Fruit fly (Drosophila melanogaster) whole organism, embryonic: ENCODE data around the gene RabX6.
A peak's percentile ranks its signal among the peaks of the same experiment; 100 is the strongest.

Experiments
- Atf6 ChIP-seq: fragments of 200-800 bp; sonication (Bioruptor generic); IDR thresholded peaks from 2 replicates; pipeline ENCODE4 v1.3.6; 2022; ENCODE audit warnings: missing biosample characterization, missing genetic modification characterization
- CG10959 ChIP-seq: fragments of 200-800 bp; sonication (Bioruptor generic); IDR thresholded peaks from 2 replicates; pipeline ENCODE4 v1.3.6; 2022; ENCODE audit warnings: missing biosample characterization, missing genetic modification characterization
- CG11085 ChIP-seq: fragments of 200-800 bp; sonication (Bioruptor generic); IDR thresholded peaks from 2 replicates; pipeline ENCODE4 v1.3.6; 2022; ENCODE audit warnings: missing biosample characterization, missing genetic modification characterization
- CG11093 ChIP-seq: fragments of 200-800 bp; sonication (Bioruptor generic); IDR thresholded peaks from 3 replicates; pipeline ENCODE4 v1.3.6; 2022; ENCODE audit warnings: missing biosample characterization, missing genetic modification characterization
- CG12659 ChIP-seq: fragments of 200-800 bp; sonication (Bioruptor generic); optimal IDR thresholded peaks from 3 replicates; lab custom pipeline; 2017; ENCODE audit warnings: mild to moderate bottlenecking, missing biosample characterization, missing genetic modification reagents, missing genetic modification characterization
- CG13123 ChIP-seq: fragments of 200-800 bp; sonication (Bioruptor generic); optimal IDR thresholded peaks from 2 replicates; lab custom pipeline; 2016; ENCODE audit warnings: missing biosample characterization, missing genetic modification characterization
- CG13894 ChIP-seq: fragments of 200-800 bp; sonication (Bioruptor generic); optimal IDR thresholded peaks from 3 replicates; lab custom pipeline; 2018; ENCODE audit warnings: missing biosample characterization, mild to moderate bottlenecking, missing genetic modification characterization, moderate library complexity
- CG14710 ChIP-seq: fragments of 200-800 bp; sonication (Bioruptor generic); optimal IDR thresholded peaks from 3 replicates; lab custom pipeline; 2019; ENCODE audit warnings: missing biosample characterization, mild to moderate bottlenecking, missing genetic modification characterization, moderate library complexity
- CG18764 ChIP-seq: fragments of 200-800 bp; sonication (Bioruptor generic); optimal IDR thresholded peaks from 3 replicates; lab custom pipeline; 2016; ENCODE audit warnings: missing biosample characterization, missing genetic modification characterization
- CG2199 ChIP-seq: fragments of 200-800 bp; sonication (Bioruptor generic); IDR thresholded peaks from 3 replicates; pipeline ENCODE4 v1.3.6; 2022; ENCODE audit warnings: missing biosample characterization, missing genetic modification characterization
- CG2712 ChIP-seq: fragments of 200-800 bp; optimal IDR thresholded peaks from 3 replicates; lab custom pipeline; 2019; ENCODE audit warnings: missing biosample characterization, mild to moderate bottlenecking, missing genetic modification characterization, moderate library complexity
- CG2875 ChIP-seq: fragments of 200-800 bp; sonication (Bioruptor generic); optimal IDR thresholded peaks from 2 replicates; lab custom pipeline; 2017; ENCODE audit warnings: missing biosample characterization, mild to moderate bottlenecking, missing genetic modification characterization, missing genetic modification reagents
- CG2889 ChIP-seq: fragments of 200-800 bp; sonication (Bioruptor generic); IDR thresholded peaks from 3 replicates; pipeline ENCODE4 v1.3.6; 2022; ENCODE audit warnings: missing biosample characterization, missing genetic modification characterization
- CG3281 ChIP-seq: fragments of 200-800 bp; sonication (Bioruptor generic); optimal IDR thresholded peaks from 3 replicates; lab custom pipeline; 2017; ENCODE audit warnings: missing biosample characterization, mild to moderate bottlenecking, missing genetic modification characterization
- CG3847 ChIP-seq: fragments of 200-800 bp; sonication (Bioruptor generic); IDR thresholded peaks from 2 replicates; pipeline ENCODE4 v1.3.6; 2022; ENCODE audit warnings: missing biosample characterization, missing genetic modification characterization
- CG4404 ChIP-seq: fragments of 200-800 bp; sonication (Bioruptor generic); IDR thresholded peaks from 2 replicates; pipeline ENCODE4 v1.3.6; 2022; ENCODE audit warnings: missing biosample characterization, missing genetic modification characterization
- CG5180 ChIP-seq: fragments of 200-800 bp; sonication (Bioruptor generic); optimal IDR thresholded peaks from 3 replicates; lab custom pipeline; 2017; ENCODE audit warnings: missing biosample characterization, missing genetic modification characterization, mild to moderate bottlenecking, moderate library complexity, missing genetic modification reagents
- CG6175 ChIP-seq: fragments of 200-800 bp; sonication (Bioruptor generic); IDR thresholded peaks from 3 replicates; pipeline ENCODE4 v1.3.6; 2022; ENCODE audit warnings: missing biosample characterization, missing genetic modification characterization
- CG8924 ChIP-seq: fragments of 200-800 bp; optimal IDR thresholded peaks from 3 replicates; lab custom pipeline; 2019; ENCODE audit warnings: missing biosample characterization, mild to moderate bottlenecking, missing genetic modification characterization, moderate library complexity
- CG9932 ChIP-seq: fragments of 200-800 bp; sonication (Bioruptor generic); IDR thresholded peaks from 2 replicates; pipeline ENCODE4 v1.3.6; 2022; ENCODE audit warnings: missing biosample characterization, missing genetic modification characterization
- Dp ChIP-seq: fragments of 200-800 bp; sonication (Bioruptor generic); optimal IDR thresholded peaks from 2 replicates; lab custom pipeline; 2018; ENCODE audit warnings: missing biosample characterization, mild to moderate bottlenecking, missing genetic modification characterization, moderate library complexity
- Fer1 ChIP-seq: fragments of 200-800 bp; sonication (Bioruptor generic); optimal IDR thresholded peaks from 2 replicates; lab custom pipeline; 2017; ENCODE audit warnings: missing biosample characterization, mild to moderate bottlenecking, missing genetic modification characterization
- Hey ChIP-seq: fragments of 200-800 bp; sonication (Bioruptor generic); optimal IDR thresholded peaks from 3 replicates; lab custom pipeline; 2018; ENCODE audit warnings: missing biosample characterization, mild to moderate bottlenecking, missing genetic modification characterization
- MESR4 ChIP-seq: fragments of 200-800 bp; sonication (Bioruptor generic); optimal IDR thresholded peaks from 2 replicates; lab custom pipeline; 2018; ENCODE audit warnings: missing biosample characterization, mild to moderate bottlenecking, missing genetic modification characterization, moderate library complexity
- Mad ChIP-seq: fragments of 200-800 bp; sonication (Bioruptor generic); optimal IDR thresholded peaks from 2 replicates; lab custom pipeline; 2016; ENCODE audit warnings: missing biosample characterization, missing genetic modification characterization
- NK7.1 ChIP-seq: fragments of 200-800 bp; sonication (Bioruptor generic); optimal IDR thresholded peaks from 3 replicates; lab custom pipeline; 2016; ENCODE audit warnings: missing biosample characterization, missing genetic modification characterization
- Oli ChIP-seq: fragments of 200-800 bp; sonication (Bioruptor generic); optimal IDR thresholded peaks from 2 replicates; lab custom pipeline; 2018; ENCODE audit warnings: missing biosample characterization, mild to moderate bottlenecking, missing genetic modification characterization, moderate library complexity
- Rfx ChIP-seq: fragments of 200-800 bp; sonication (Bioruptor generic); IDR thresholded peaks from 2 replicates; pipeline ENCODE4 v1.3.6; 2022; ENCODE audit warnings: missing biosample characterization, missing genetic modification characterization
- Side ChIP-seq: fragments of 200-800 bp; sonication (Bioruptor generic); optimal IDR thresholded peaks from 2 replicates; lab custom pipeline; 2016; ENCODE audit warnings: missing biosample characterization, missing genetic modification characterization
- Sin3A ChIP-seq: fragments of >200 bp; optimal IDR thresholded peaks from 2 replicates; lab custom pipeline; 2018
- ab ChIP-seq: fragments of 200-800 bp; sonication (Bioruptor generic); optimal IDR thresholded peaks from 2 replicates; lab custom pipeline; 2016; ENCODE audit warnings: missing biosample characterization, missing genetic modification characterization
- al ChIP-seq: fragments of 200-800 bp; sonication (Bioruptor generic); IDR thresholded peaks from 2 replicates; pipeline ENCODE4 v1.3.6; 2022; ENCODE audit warnings: missing biosample characterization, missing genetic modification characterization
- aop ChIP-seq: fragments of 200-800 bp; sonication (Bioruptor generic); IDR thresholded peaks from 2 replicates; pipeline ENCODE4 v1.3.6; 2022; ENCODE audit warnings: missing biosample characterization, missing genetic modification characterization
- cg ChIP-seq: fragments of 200-800 bp; sonication (Bioruptor generic); optimal IDR thresholded peaks from 3 replicates; lab custom pipeline; 2019; ENCODE audit warnings: missing biosample characterization, mild to moderate bottlenecking, missing genetic modification characterization, moderate library complexity
- chinmo ChIP-seq: fragments of 200-800 bp; sonication (Bioruptor generic); IDR thresholded peaks from 4 replicates; pipeline ENCODE4 v1.3.6; 2022; ENCODE audit warnings: missing biosample characterization, missing genetic modification characterization; ENCODE audit not compliant: partially characterized antibody
- crol ChIP-seq: fragments of 200-800 bp; sonication (Bioruptor generic); IDR thresholded peaks from 2 replicates; pipeline ENCODE4 v1.3.6; 2022; ENCODE audit warnings: missing biosample characterization, missing genetic modification characterization
- crp ChIP-seq, 2 experiments: fragments of 200-800 bp; sonication (Bioruptor generic); optimal IDR thresholded peaks; 2 replicates in 1 of 2; 3 replicates in 1 of 2; lab custom pipeline; 2017; ENCODE audit warnings: missing biosample characterization in 2 of 2, missing genetic modification characterization in 2 of 2, mild to moderate bottlenecking in 1 of 2, moderate library complexity in 1 of 2
- ewg ChIP-seq: fragments of 200-800 bp; sonication (Bioruptor generic); optimal IDR thresholded peaks from 3 replicates; lab custom pipeline; 2017; ENCODE audit warnings: mild to moderate bottlenecking, missing biosample characterization, missing genetic modification reagents, missing genetic modification characterization
- ftz-f1 ChIP-seq: fragments of 200-800 bp; sonication (Bioruptor generic); optimal IDR thresholded peaks from 2 replicates; lab custom pipeline; 2016; ENCODE audit warnings: missing biosample characterization, missing genetic modification characterization
- gsb ChIP-seq: fragments of 200-800 bp; sonication (Bioruptor generic); IDR thresholded peaks from 2 replicates; pipeline ENCODE4 v1.3.6; 2022; ENCODE audit warnings: missing biosample characterization, missing genetic modification characterization
- nerfin-1 ChIP-seq: fragments of 200-800 bp; sonication (Bioruptor generic); optimal IDR thresholded peaks from 3 replicates; lab custom pipeline; 2019; ENCODE audit warnings: missing biosample characterization, mild to moderate bottlenecking, missing genetic modification characterization, moderate library complexity
- nmo ChIP-seq: fragments of 200-800 bp; sonication (Bioruptor generic); optimal IDR thresholded peaks from 2 replicates; lab custom pipeline; 2018; ENCODE audit warnings: missing biosample characterization, mild to moderate bottlenecking, missing genetic modification characterization, moderate library complexity
- pros ChIP-seq: fragments of 200-800 bp; sonication (Bioruptor generic); optimal IDR thresholded peaks from 3 replicates; lab custom pipeline; 2019; ENCODE audit warnings: missing biosample characterization, mild to moderate bottlenecking, missing genetic modification characterization, moderate library complexity
- row ChIP-seq: fragments of 200-800 bp; sonication (Bioruptor generic); IDR thresholded peaks from 3 replicates; pipeline ENCODE4 v1.3.6; 2022; ENCODE audit warnings: missing biosample characterization, missing genetic modification characterization
- run ChIP-seq: fragments of 200-800 bp; sonication (Bioruptor generic); optimal IDR thresholded peaks from 3 replicates; lab custom pipeline; 2018; ENCODE audit warnings: missing biosample characterization, mild to moderate bottlenecking, missing genetic modification characterization
- sd ChIP-seq: fragments of 200-800 bp; sonication (Bioruptor generic); optimal IDR thresholded peaks from 3 replicates; lab custom pipeline; 2018; ENCODE audit warnings: missing biosample characterization, mild to moderate bottlenecking, missing genetic modification characterization, moderate library complexity
- tna ChIP-seq: fragments of 200-800 bp; sonication (Bioruptor generic); IDR thresholded peaks from 2 replicates; pipeline ENCODE4 v1.3.6; 2022; ENCODE audit warnings: missing biosample characterization, missing genetic modification characterization; ENCODE audit not compliant: partially characterized antibody
- usp ChIP-seq: fragments of >200 bp; optimal IDR thresholded peaks from 2 replicates; lab custom pipeline; 2017; ENCODE audit warnings: missing biosample characterization, missing genetic modification characterization

Gene RabX6

DNA sequence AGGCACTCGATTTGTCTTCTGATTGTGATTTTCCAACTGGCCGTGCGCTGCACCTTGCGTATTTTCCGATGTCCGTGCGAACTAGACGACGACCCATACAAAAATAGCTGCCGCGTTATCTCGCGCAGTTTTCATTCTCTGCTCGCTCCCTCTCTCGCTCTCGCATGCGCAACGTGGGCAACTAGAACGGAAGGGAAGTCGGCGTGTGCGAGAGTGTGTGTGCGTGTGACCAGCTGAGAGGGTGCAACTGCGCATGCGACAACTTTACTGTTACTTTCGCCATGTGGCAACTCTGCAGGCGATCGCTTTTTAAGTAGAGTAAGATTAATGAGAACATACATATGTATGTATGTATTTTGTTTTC is 4.9 kb upstream of the RabX6 start, which contains the start of gene ebd1 (continued):
- TF ChIP-seq ewg (GFP tag; lab: Kevin White, UChicago) (peak; percentile 97), aop (peak; percentile 34; the same call in 1 of the 2 replicates), CG12659 (GFP tag; lab: Kevin White, UChicago) (peak; percentile 7), CG11093 (GFP tag; lab: Robert Waterston, UW) (no peak), crp (GFP tag; optimal IDR thresholded peaks at IDR 0.05; lab: Kevin White, UChicago) (peak in 1 of 2 experiments; percentile 75), CG13123 (GFP tag; lab: Kevin White, UChicago) (no peak), pros (peak; percentile 28), Dp (peak; percentile 3), ab (GFP tag; lab: Kevin White, UChicago) (no peak), CG2712 (tag; lab: Kevin White, UChicago) (peak; percentile 24), Hey (tag; lab: Kevin White, UChicago) (no peak), nerfin-1 (tag; lab: Kevin White, UChicago) (peak; percentile 50), cg (GFP tag; lab: Kevin White, UChicago) (peak; percentile 94), CG2199 (GFP tag; lab: Robert Waterston, UW) (0 out of 3 replicates have a peak, but pooled peaks have one; percentile 49), MESR4 (GFP tag; lab: Kevin White, UChicago) (peak; percentile 17), chinmo (GFP tag; lab: Robert Waterston, UW) (0 out of 4 replicates have a peak, but pooled peaks have one; percentile 47)

DNA sequence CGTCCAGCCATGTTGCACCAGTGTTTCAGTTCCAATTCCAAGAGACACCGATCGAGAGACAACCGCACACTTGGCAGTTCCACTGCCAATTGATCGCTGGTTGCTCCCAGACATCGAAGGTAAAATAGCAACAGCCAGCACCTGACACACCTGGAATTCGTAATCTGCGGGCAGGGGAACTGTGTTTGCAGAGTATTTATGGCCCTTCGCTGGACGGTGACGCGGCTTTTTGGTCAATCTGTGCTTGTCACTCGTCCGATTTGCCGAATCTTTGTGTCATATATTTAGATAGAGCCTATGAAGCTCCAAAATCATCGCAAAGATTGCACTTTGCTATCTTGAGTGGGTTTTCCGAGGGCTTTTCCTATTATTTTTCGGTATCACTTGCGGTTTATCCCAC is 2.5 kb upstream of the RabX6 start, which contains the start of gene hiro:
Gene hiro, minus strand, starts transcription at position 101 of the 400 bp plus-strand sequence.
- TF ChIP-seq CG8924 (tag; lab: Kevin White, UChicago): no peak
- TF ChIP-seq sd (tag; lab: Kevin White, UChicago): peak; percentile 32
- TF ChIP-seq chinmo (GFP tag; lab: Robert Waterston, UW): 0 out of 4 replicates have a peak, but pooled peaks have one; percentile 8
- TF ChIP-seq CG18764 (GFP tag; lab: Kevin White, UChicago): no peak

DNA sequence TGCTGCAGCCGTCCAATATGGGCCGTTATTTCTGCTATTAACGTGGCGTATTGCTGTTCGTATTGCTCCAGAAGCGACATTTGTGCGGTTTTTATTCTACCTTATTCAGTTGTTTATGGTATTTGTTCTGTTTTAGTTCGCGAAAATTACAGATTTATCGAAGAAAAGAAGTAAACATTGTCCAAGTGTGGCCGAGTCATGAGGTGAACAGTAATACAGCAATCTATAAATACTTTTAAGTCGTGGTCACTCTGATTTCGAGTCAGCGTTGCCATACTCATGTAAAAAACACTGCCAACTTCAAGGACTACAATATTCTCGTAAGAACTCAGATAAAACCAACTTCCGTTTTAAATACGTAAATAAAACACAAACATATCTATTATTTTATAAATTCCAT is 2.4 kb downstream of the RabX6 start, which contains the start of gene Vti1a:
Gene Vti1a, minus strand, starts transcription at position 221 of the 400 bp plus-strand sequence.
- TF ChIP-seq Mad (GFP tag; lab: Kevin White, UChicago) (no peak), Sin3A (lab: Kevin White, UChicago) (peak; percentile 3), CG2875 (GFP tag; lab: Kevin White, UChicago) (no peak), CG4404 (no peak), Side (no peak), crol (GFP tag; lab: Robert Waterston, UW) (no peak), CG13894 (tag; lab: Kevin White, UChicago) (peak; percentile 86), gsb (GFP tag; lab: Robert Waterston, UW) (no peak), nmo (GFP tag; lab: Kevin White, UChicago) (peak; percentile 45), CG2712 (tag; lab: Kevin White, UChicago) (peak; percentile 39), CG9932 (no peak), ftz-f1 (peak; percentile 82), al (GFP tag; lab: Robert Waterston, UW) (no peak), NK7.1 (GFP tag; lab: Kevin White, UChicago) (no peak), CG3281 (GFP tag; lab: Kevin White, UChicago) (no peak), Fer1 (GFP tag; lab: Kevin White, UChicago) (no peak), CG5180 (GFP tag; lab: Kevin White, UChicago) (no peak), CG10959 (no peak), usp (GFP tag; lab: Kevin White, UChicago) (no peak), CG11085 (GFP tag; lab: Robert Waterston, UW) (no peak), row (GFP tag; lab: Robert Waterston, UW) (peak; percentile 36; the same call in 1 of the 3 replicates), Oli (tag; lab: Kevin White, UChicago) (no peak), Rfx (0 out of 2 replicates have a peak, but pooled peaks have one; percentile 6), CG2889 (GFP tag; lab: Robert Waterston, UW) (no peak), CG3847 (GFP tag; lab: Robert Waterston, UW) (peak; percentile 49; the same call in 1 of the 2 replicates), tna (GFP tag; lab: Robert Waterston, UW) (no peak), CG6175 (GFP tag; lab: Robert Waterston, UW) (no peak), Atf6 (no peak), run (tag; lab: Kevin White, UChicago) (no peak), CG14710 (peak; percentile 71)
